Fruit fly (Drosophila melanogaster) whole organism, embryonic: Measurements from ENCODE around the gene Sas-4.
A peak's percentile ranks its signal among the peaks of the same experiment; 100 is the strongest.

ENCODE experiments used
- B-H2 ChIP-seq: fragments of 200-800 bp; sonication (Bioruptor generic); optimal IDR thresholded peaks from 2 replicates; lab custom pipeline; 2018; ENCODE audit warnings: missing biosample characterization, mild to moderate bottlenecking, missing genetic modification characterization
- CG10431 ChIP-seq: fragments of 200-800 bp; sonication (Bioruptor generic); optimal IDR thresholded peaks from 3 replicates; lab custom pipeline; 2018; ENCODE audit warnings: missing biosample characterization, mild to moderate bottlenecking, missing genetic modification characterization
- CG10565 ChIP-seq: fragments of 200-800 bp; sonication (Bioruptor generic); optimal IDR thresholded peaks from 3 replicates; lab custom pipeline; 2016; ENCODE audit warnings: missing biosample characterization, mild to moderate bottlenecking, missing genetic modification characterization
- CG11085 ChIP-seq: fragments of 200-800 bp; sonication (Bioruptor generic); IDR thresholded peaks from 2 replicates; pipeline ENCODE4 v1.3.6; 2022; ENCODE audit warnings: missing biosample characterization, missing genetic modification characterization
- CG11560 ChIP-seq: fragments of 200-800 bp; sonication (Bioruptor generic); IDR thresholded peaks from 3 replicates; pipeline ENCODE4 v1.3.6; 2022; ENCODE audit warnings: missing biosample characterization, missing genetic modification characterization
- CG12155 ChIP-seq: fragments of 200-800 bp; sonication (Bioruptor generic); optimal IDR thresholded peaks from 3 replicates; lab custom pipeline; 2016; ENCODE audit warnings: missing biosample characterization, missing genetic modification characterization
- CG12744 ChIP-seq: fragments of 200-800 bp; sonication (Bioruptor generic); optimal IDR thresholded peaks from 2 replicates; lab custom pipeline; 2016; ENCODE audit warnings: missing biosample characterization, missing genetic modification characterization
- CG13424 ChIP-seq: fragments of 200-800 bp; sonication (Bioruptor generic); optimal IDR thresholded peaks from 2 replicates; lab custom pipeline; 2019; ENCODE audit warnings: missing biosample characterization, mild to moderate bottlenecking, missing genetic modification characterization, moderate library complexity
- CG14965 ChIP-seq: fragments of 200-800 bp; sonication (Bioruptor generic); optimal IDR thresholded peaks from 2 replicates; lab custom pipeline; 2016; ENCODE audit warnings: missing biosample characterization, missing genetic modification characterization, borderline replicate concordance
- CG17829 ChIP-seq: fragments of 200-800 bp; optimal IDR thresholded peaks from 2 replicates; lab custom pipeline; 2019; ENCODE audit warnings: missing biosample characterization, mild to moderate bottlenecking, missing genetic modification characterization, moderate library complexity
- CG18011 ChIP-seq: fragments of 200-800 bp; sonication (Bioruptor generic); optimal IDR thresholded peaks from 2 replicates; lab custom pipeline; 2017; ENCODE audit warnings: missing biosample characterization, missing genetic modification characterization, mild to moderate bottlenecking, moderate library complexity, missing genotype
- CG2889 ChIP-seq: fragments of 200-800 bp; sonication (Bioruptor generic); IDR thresholded peaks from 3 replicates; pipeline ENCODE4 v1.3.6; 2022; ENCODE audit warnings: missing biosample characterization, missing genetic modification characterization
- CG30431 ChIP-seq: fragments of 200-800 bp; sonication (Bioruptor generic); optimal IDR thresholded peaks from 2 replicates; lab custom pipeline; 2017; ENCODE audit warnings: missing biosample characterization, missing genetic modification characterization
- CG32767 ChIP-seq: fragments of 200-800 bp; sonication (Bioruptor generic); IDR thresholded peaks from 2 replicates; pipeline ENCODE4 v1.3.6; 2022; ENCODE audit warnings: missing biosample characterization, missing genetic modification characterization
- CG4854 ChIP-seq: fragments of 200-800 bp; sonication (Bioruptor generic); optimal IDR thresholded peaks from 2 replicates; lab custom pipeline; 2016; ENCODE audit warnings: missing biosample characterization, missing genetic modification characterization, inconsistent platforms
- CG5245 ChIP-seq: fragments of 200-800 bp; sonication (Bioruptor generic); optimal IDR thresholded peaks from 3 replicates; lab custom pipeline; 2016; ENCODE audit warnings: missing biosample characterization, missing genetic modification characterization
- CG6654 ChIP-seq: fragments of 200-800 bp; sonication (Bioruptor generic); optimal IDR thresholded peaks from 2 replicates; lab custom pipeline; 2017; ENCODE audit warnings: missing biosample characterization, mild to moderate bottlenecking, missing genetic modification characterization
- CG6813 ChIP-seq: fragments of 200-800 bp; sonication (Bioruptor generic); optimal IDR thresholded peaks from 2 replicates; lab custom pipeline; 2017; ENCODE audit warnings: missing biosample characterization, missing genetic modification characterization, mild to moderate bottlenecking, moderate library complexity, missing genetic modification reagents
- CG7556 ChIP-seq: fragments of 200-800 bp; sonication (Bioruptor generic); optimal IDR thresholded peaks from 2 replicates; lab custom pipeline; 2017; ENCODE audit warnings: missing biosample characterization, mild to moderate bottlenecking, missing genetic modification characterization
- CG8478 ChIP-seq: fragments of >200 bp; optimal IDR thresholded peaks from 2 replicates; lab custom pipeline; 2018
- CG8765 ChIP-seq: fragments of 200-800 bp; sonication (Bioruptor generic); IDR thresholded peaks from 2 replicates; pipeline ENCODE4 v1.3.6; 2022; ENCODE audit warnings: missing biosample characterization, missing genetic modification characterization
- CG9215 ChIP-seq: fragments of 200-800 bp; sonication (Bioruptor generic); IDR thresholded peaks from 2 replicates; pipeline ENCODE4 v1.3.6; 2022; ENCODE audit warnings: missing biosample characterization, missing genetic modification characterization
- CG9797 ChIP-seq: fragments of 200-800 bp; sonication (Bioruptor generic); optimal IDR thresholded peaks from 3 replicates; lab custom pipeline; 2018; ENCODE audit warnings: missing biosample characterization, mild to moderate bottlenecking, missing genetic modification characterization
- Dref ChIP-seq: fragments of 200-800 bp; sonication (Bioruptor generic); IDR thresholded peaks from 2 replicates; pipeline ENCODE4 v1.3.6; 2022; ENCODE audit warnings: missing biosample characterization, missing genetic modification characterization
- Hand ChIP-seq: fragments of 200-800 bp; sonication (Bioruptor generic); optimal IDR thresholded peaks from 2 replicates; lab custom pipeline; 2017; ENCODE audit warnings: mild to moderate bottlenecking, missing biosample characterization, missing genetic modification reagents, missing genetic modification characterization
- MBD-R2 ChIP-seq: fragments of 200-800 bp; sonication (Bioruptor generic); IDR thresholded peaks from 2 replicates; pipeline ENCODE4 v1.3.6; 2022; ENCODE audit warnings: missing biosample characterization, missing genetic modification characterization
- MESR4 ChIP-seq: fragments of 200-800 bp; sonication (Bioruptor generic); optimal IDR thresholded peaks from 2 replicates; lab custom pipeline; 2018; ENCODE audit warnings: missing biosample characterization, mild to moderate bottlenecking, missing genetic modification characterization, moderate library complexity
- Mad ChIP-seq: fragments of 200-800 bp; sonication (Bioruptor generic); optimal IDR thresholded peaks from 2 replicates; lab custom pipeline; 2016; ENCODE audit warnings: missing biosample characterization, missing genetic modification characterization
- Max ChIP-seq: fragments of 200-800 bp; sonication (Bioruptor generic); optimal IDR thresholded peaks from 2 replicates; lab custom pipeline; 2016; ENCODE audit warnings: missing biosample characterization, mild to moderate bottlenecking, missing genetic modification characterization
- Mrtf ChIP-seq: fragments of 200-800 bp; sonication (Bioruptor generic); IDR thresholded peaks from 3 replicates; pipeline ENCODE4 v1.3.6; 2022; ENCODE audit warnings: missing biosample characterization, missing genetic modification characterization
- Poxn ChIP-seq: fragments of 200-800 bp; sonication (Bioruptor generic); IDR thresholded peaks from 2 replicates; pipeline ENCODE4 v1.3.6; 2022; ENCODE audit warnings: missing biosample characterization, missing genetic modification characterization
- Trl ChIP-seq, 3 experiments: fragments of >200 bp in 2 of 3; fragments of 200-800 bp in 1 of 3; sonication (Bioruptor generic) in 1 of 3; optimal IDR thresholded peaks; 2 replicates in 1 of 3; 3 replicates in 2 of 3; lab custom pipeline; 2016 to 2017; ENCODE audit warnings: missing biosample characterization in 1 of 3, missing genetic modification characterization in 1 of 3
- ac ChIP-seq: fragments of 200-800 bp; sonication (Bioruptor generic); optimal IDR thresholded peaks from 3 replicates; lab custom pipeline; 2017; ENCODE audit warnings: missing biosample characterization, mild to moderate bottlenecking, missing genetic modification characterization
- az2 ChIP-seq: fragments of 200-800 bp; sonication (Bioruptor generic); optimal IDR thresholded peaks from 3 replicates; lab custom pipeline; 2016; ENCODE audit warnings: missing biosample characterization, missing genetic modification characterization
- chif ChIP-seq, 2 experiments: fragments of 200-800 bp; sonication (Bioruptor generic); optimal IDR thresholded peaks; 3 replicates each; lab custom pipeline; 2016; ENCODE audit warnings: missing biosample characterization in 2 of 2, missing genetic modification characterization in 2 of 2
- crol ChIP-seq: fragments of 200-800 bp; sonication (Bioruptor generic); IDR thresholded peaks from 2 replicates; pipeline ENCODE4 v1.3.6; 2022; ENCODE audit warnings: missing biosample characterization, missing genetic modification characterization
- dimm ChIP-seq: fragments of 200-800 bp; sonication (Bioruptor generic); IDR thresholded peaks from 2 replicates; pipeline ENCODE4 v1.3.6; 2022; ENCODE audit warnings: missing biosample characterization, missing genetic modification characterization
- gfzf ChIP-seq: fragments of 200-800 bp; sonication (Bioruptor generic); optimal IDR thresholded peaks from 2 replicates; lab custom pipeline; 2016; ENCODE audit warnings: missing biosample characterization, mild to moderate bottlenecking, missing genetic modification characterization, moderate library complexity
- gro ChIP-seq: fragments of 200-800 bp; sonication (Bioruptor generic); optimal IDR thresholded peaks from 2 replicates; lab custom pipeline; 2016; ENCODE audit warnings: missing biosample characterization, missing genetic modification characterization
- kni ChIP-seq: fragments of 200-800 bp; sonication (Bioruptor generic); optimal IDR thresholded peaks from 3 replicates; lab custom pipeline; 2017; ENCODE audit warnings: mild to moderate bottlenecking, missing biosample characterization, missing genetic modification reagents, missing genetic modification characterization
- nau ChIP-seq: fragments of 200-800 bp; sonication (Bioruptor generic); optimal IDR thresholded peaks from 3 replicates; lab custom pipeline; 2017; ENCODE audit warnings: missing biosample characterization, mild to moderate bottlenecking, missing genetic modification characterization, missing genetic modification reagents
- oc ChIP-seq: fragments of 200-800 bp; sonication (Bioruptor generic); optimal IDR thresholded peaks from 2 replicates; lab custom pipeline; 2018; ENCODE audit warnings: missing biosample characterization, mild to moderate bottlenecking, missing genetic modification characterization, moderate library complexity
- prd ChIP-seq, 3 experiments: fragments of >200 bp in 2 of 3; fragments of 200-800 bp in 1 of 3; sonication (Bioruptor generic) in 1 of 3; optimal IDR thresholded peaks in 2 of 3; IDR thresholded peaks in 1 of 3; 2 replicates in 2 of 3; 3 replicates in 1 of 3; pipeline versions ENCODE4 v1.3.6 to Lab custom; 2017 to 2022; ENCODE audit warnings: missing biosample characterization in 1 of 3, missing genetic modification characterization in 1 of 3
- pzg ChIP-seq: fragments of 200-800 bp; sonication (Bioruptor generic); optimal IDR thresholded peaks from 3 replicates; lab custom pipeline; 2018; ENCODE audit warnings: missing biosample characterization, mild to moderate bottlenecking, missing genetic modification characterization, moderate library complexity
- sim ChIP-seq: fragments of 200-800 bp; sonication (Bioruptor generic); IDR thresholded peaks from 2 replicates; pipeline ENCODE4 v1.3.6; 2022; ENCODE audit warnings: missing biosample characterization, missing genetic modification characterization
- slp2 ChIP-seq: fragments of 200-800 bp; sonication (Bioruptor generic); optimal IDR thresholded peaks from 2 replicates; lab custom pipeline; 2016; ENCODE audit warnings: missing biosample characterization, missing genetic modification characterization
- tap ChIP-seq: fragments of 200-800 bp; optimal IDR thresholded peaks from 3 replicates; lab custom pipeline; 2019; ENCODE audit warnings: missing biosample characterization, mild to moderate bottlenecking, missing genetic modification characterization, moderate library complexity
- unc-4 ChIP-seq: fragments of 200-800 bp; sonication (Bioruptor generic); IDR thresholded peaks from 2 replicates; pipeline ENCODE4 v1.3.6; 2022; ENCODE audit warnings: missing biosample characterization, missing genetic modification characterization; ENCODE audit not compliant: partially characterized antibody
- zfh1 ChIP-seq: fragments of 200-800 bp; sonication (Bioruptor generic); IDR thresholded peaks from 3 replicates; pipeline ENCODE4 v1.3.6; 2022; ENCODE audit warnings: missing biosample characterization, missing genetic modification characterization

The Sas-4 gene

DNA sequence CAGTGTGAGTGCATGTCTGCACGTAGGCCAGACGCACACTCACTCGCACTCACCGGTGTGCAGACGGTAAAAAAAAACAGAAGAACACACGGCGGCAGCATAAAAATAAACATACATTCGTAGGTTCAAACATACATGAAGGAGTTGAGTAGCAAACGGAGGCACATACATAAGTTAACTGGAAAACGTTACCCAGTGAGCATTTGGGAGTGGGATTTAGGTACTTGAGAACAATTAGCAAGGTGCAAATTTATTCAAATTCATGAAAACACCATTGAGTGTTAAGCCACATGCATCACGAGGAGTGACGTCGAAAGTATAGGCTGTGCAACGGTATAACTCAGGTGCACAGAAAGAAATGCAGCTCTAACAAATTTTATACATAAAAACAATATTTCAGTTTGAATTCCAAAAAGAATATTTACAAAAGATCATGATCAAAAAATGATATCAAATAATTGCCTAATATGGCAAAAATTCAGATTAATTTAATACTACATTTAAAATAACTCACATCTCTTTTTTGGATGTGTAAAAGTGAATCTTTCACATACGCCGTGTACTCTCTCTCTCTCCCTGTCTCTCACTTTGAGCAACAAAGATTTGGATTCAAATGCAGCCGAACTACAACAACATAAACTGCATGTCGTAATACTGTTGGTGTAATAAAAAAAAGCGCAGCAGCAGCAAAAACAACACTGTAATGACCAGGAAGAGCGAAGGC, 42.4 kb upstream of the Sas-4 start (continued):
- TF ChIP-seq CG12155 (GFP tag; lab: Kevin White, UChicago) (peak; percentile 87), pzg (GFP tag; lab: Kevin White, UChicago) (no peak), sim (no peak), CG6813 (GFP tag; lab: Kevin White, UChicago) (peak; percentile 92), CG7556 (GFP tag; lab: Kevin White, UChicago) (peak; percentile 90), CG17829 (tag; lab: Kevin White, UChicago) (peak; percentile 99), dimm (no peak), CG8765 (GFP tag; lab: Robert Waterston, UW) (no peak), az2 (GFP tag; lab: Kevin White, UChicago) (peak; percentile 97), CG10565 (GFP tag; lab: Kevin White, UChicago) (peak; percentile 72), slp2 (peak; percentile 90), MESR4 (GFP tag; lab: Kevin White, UChicago) (peak; percentile 24), CG12744 (peak; percentile 82), kni (GFP tag; lab: Kevin White, UChicago) (peak; percentile 73), CG2889 (GFP tag; lab: Robert Waterston, UW) (no peak), Hand (GFP tag; lab: Kevin White, UChicago) (peak; percentile 46), chif (GFP tag; optimal IDR thresholded peaks at IDR 0.05; lab: Kevin White, UChicago) (peak; percentile 92 to 97), prd (optimal IDR thresholded peaks at IDR 0.05; lab: Kevin White, UChicago) (no peak), prd (GFP tag; IDR thresholded peaks at IDR 0.05; lab: Robert Waterston, UW) (no peak), CG8478 (lab: Kevin White, UChicago) (no peak), crol (GFP tag; lab: Robert Waterston, UW) (no peak), CG5245 (peak; percentile 93), ac (GFP tag; lab: Kevin White, UChicago) (peak; percentile 93), tap (tag; lab: Kevin White, UChicago) (peak; percentile 98), CG13424 (tag; lab: Kevin White, UChicago) (peak; percentile 97), Dref (GFP tag; lab: Robert Waterston, UW) (no peak), CG4854 (peak; percentile 81), CG10431 (GFP tag; lab: Kevin White, UChicago) (peak; percentile 97), CG14965 (GFP tag; lab: Kevin White, UChicago) (peak; percentile 45), Mrtf (GFP tag; lab: Robert Waterston, UW) (no peak), gro (GFP tag; lab: Kevin White, UChicago) (no peak), CG11085 (GFP tag; lab: Robert Waterston, UW) (no peak), zfh1 (GFP tag; lab: Robert Waterston, UW) (no peak), Mad (GFP tag; lab: Kevin White, UChicago) (peak; percentile 90), B-H2 (GFP tag; lab: Kevin White, UChicago) (no peak), CG6654 (GFP tag; lab: Kevin White, UChicago) (peak; percentile 74), CG11560 (no peak), gfzf (GFP tag; lab: Kevin White, UChicago) (no peak), Trl (optimal IDR thresholded peaks at IDR 0.05; lab: Kevin White, UChicago) (peak in 1 of 2 experiments; percentile 69), Trl (GFP tag; optimal IDR thresholded peaks at IDR 0.05; lab: Kevin White, UChicago) (peak; percentile 76), unc-4 (GFP tag; lab: Robert Waterston, UW) (no peak), CG32767 (no peak), CG9797 (GFP tag; lab: Kevin White, UChicago) (peak; percentile 30), CG30431 (no peak), Poxn (GFP tag; lab: Robert Waterston, UW) (no peak), CG18011 (GFP tag; lab: Kevin White, UChicago) (peak; percentile 49), nau (GFP tag; lab: Kevin White, UChicago) (peak; percentile 79), MBD-R2 (GFP tag; lab: Robert Waterston, UW) (no peak), Max (peak; percentile 92), oc (tag; lab: Kevin White, UChicago) (peak; percentile 97), CG9215 (GFP tag; lab: Robert Waterston, UW) (no peak)
